Fruit fly (Drosophila melanogaster) whole organism, embryonic: Measurements from ENCODE around the gene CG42299.

Source experiments
- Abd-B ChIP-seq: fragments of 200-800 bp; sonication (Bioruptor generic); optimal IDR thresholded peaks from 2 replicates; lab custom pipeline; 2018; ENCODE audit warnings: missing biosample characterization, mild to moderate bottlenecking, missing genetic modification characterization, moderate library complexity
- B-H1 ChIP-seq: fragments of 200-800 bp; sonication (Bioruptor generic); IDR thresholded peaks from 3 replicates; pipeline ENCODE4 v1.3.6; 2022; ENCODE audit warnings: missing biosample characterization, missing genetic modification characterization
- CG10274 ChIP-seq: fragments of 200-800 bp; sonication (Bioruptor generic); optimal IDR thresholded peaks from 3 replicates; lab custom pipeline; 2017; ENCODE audit warnings: missing biosample characterization, mild to moderate bottlenecking, missing genetic modification characterization
- CG11695 ChIP-seq: fragments of 200-800 bp; sonication (Bioruptor generic); IDR thresholded peaks from 3 replicates; pipeline ENCODE4 v1.3.6; 2022; ENCODE audit warnings: missing biosample characterization, missing genetic modification characterization
- CG1233 ChIP-seq: fragments of 200-800 bp; sonication (Bioruptor generic); optimal IDR thresholded peaks from 4 replicates; lab custom pipeline; 2018; ENCODE audit warnings: missing biosample characterization, mild to moderate bottlenecking, missing genetic modification characterization
- CG13424 ChIP-seq: fragments of 200-800 bp; sonication (Bioruptor generic); optimal IDR thresholded peaks from 2 replicates; lab custom pipeline; 2019; ENCODE audit warnings: missing biosample characterization, mild to moderate bottlenecking, missing genetic modification characterization, moderate library complexity
- CG14014 ChIP-seq: fragments of 200-800 bp; sonication (Bioruptor generic); IDR thresholded peaks from 2 replicates; pipeline ENCODE4 v1.3.6; 2022; ENCODE audit warnings: missing biosample characterization, missing genetic modification characterization
- CG14710 ChIP-seq: fragments of 200-800 bp; sonication (Bioruptor generic); optimal IDR thresholded peaks from 3 replicates; lab custom pipeline; 2019; ENCODE audit warnings: missing biosample characterization, mild to moderate bottlenecking, missing genetic modification characterization, moderate library complexity
- CG17361 ChIP-seq: fragments of 200-800 bp; sonication (Bioruptor generic); IDR thresholded peaks from 3 replicates; pipeline ENCODE4 v1.3.6; 2022; ENCODE audit warnings: missing biosample characterization, missing genetic modification characterization
- CG17385 ChIP-seq: fragments of 200-800 bp; sonication (Bioruptor generic); optimal IDR thresholded peaks from 3 replicates; lab custom pipeline; 2018; ENCODE audit warnings: missing biosample characterization, mild to moderate bottlenecking, missing genetic modification characterization
- CG2129 ChIP-seq: fragments of 200-800 bp; sonication (Bioruptor generic); IDR thresholded peaks from 2 replicates; pipeline ENCODE4 v1.3.6; 2022; ENCODE audit warnings: missing biosample characterization, missing genetic modification characterization; ENCODE audit not compliant: partially characterized antibody
- CG2875 ChIP-seq: fragments of 200-800 bp; sonication (Bioruptor generic); optimal IDR thresholded peaks from 2 replicates; lab custom pipeline; 2017; ENCODE audit warnings: missing biosample characterization, mild to moderate bottlenecking, missing genetic modification characterization, missing genetic modification reagents
- CG34376 ChIP-seq: fragments of 200-800 bp; sonication (Bioruptor generic); optimal IDR thresholded peaks from 2 replicates; lab custom pipeline; 2018; ENCODE audit warnings: missing biosample characterization, mild to moderate bottlenecking, missing genetic modification characterization
- CG4328 ChIP-seq: fragments of 200-800 bp; sonication (Bioruptor generic); optimal IDR thresholded peaks from 3 replicates; lab custom pipeline; 2017; ENCODE audit warnings: missing biosample characterization, missing genetic modification reagents, missing genetic modification characterization
- CG4707 ChIP-seq: fragments of 200-800 bp; sonication (Bioruptor generic); optimal IDR thresholded peaks from 2 replicates; lab custom pipeline; 2018; ENCODE audit warnings: missing biosample characterization, mild to moderate bottlenecking, missing genetic modification characterization, moderate library complexity
- CG5953 ChIP-seq: fragments of 200-800 bp; sonication (Bioruptor generic); IDR thresholded peaks from 2 replicates; pipeline ENCODE4 v1.3.6; 2022; ENCODE audit warnings: missing biosample characterization, missing genetic modification characterization
- CG7963 ChIP-seq: fragments of 200-800 bp; sonication (Bioruptor generic); IDR thresholded peaks from 3 replicates; pipeline ENCODE4 v1.3.6; 2022; ENCODE audit warnings: missing biosample characterization, missing genetic modification characterization; ENCODE audit not compliant: partially characterized antibody
- CG8281 ChIP-seq: fragments of 200-800 bp; sonication (Bioruptor generic); optimal IDR thresholded peaks from 2 replicates; lab custom pipeline; 2018; ENCODE audit warnings: missing biosample characterization, mild to moderate bottlenecking, missing genetic modification characterization, moderate library complexity
- CG9797 ChIP-seq: fragments of 200-800 bp; sonication (Bioruptor generic); optimal IDR thresholded peaks from 3 replicates; lab custom pipeline; 2018; ENCODE audit warnings: missing biosample characterization, mild to moderate bottlenecking, missing genetic modification characterization
- D19A ChIP-seq: fragments of 200-800 bp; optimal IDR thresholded peaks from 3 replicates; lab custom pipeline; 2019; ENCODE audit warnings: missing biosample characterization, mild to moderate bottlenecking, missing genetic modification characterization, moderate library complexity
- E2f2 ChIP-seq: fragments of 200-800 bp; sonication (Bioruptor generic); IDR thresholded peaks from 2 replicates; pipeline ENCODE4 v1.3.6; 2022; ENCODE audit warnings: missing biosample characterization, missing genetic modification characterization
- Elba2 ChIP-seq: fragments of 200-800 bp; sonication (Bioruptor generic); optimal IDR thresholded peaks from 3 replicates; lab custom pipeline; 2016; ENCODE audit warnings: missing biosample characterization, missing genetic modification characterization
- Ets65A ChIP-seq: fragments of 200-800 bp; sonication (Bioruptor generic); peaks from one replicate; lab custom pipeline; 2016; ENCODE audit warnings: missing biosample characterization, missing genetic modification characterization
- MTF-1 ChIP-seq: fragments of 200-800 bp; sonication (Bioruptor generic); optimal IDR thresholded peaks from 2 replicates; lab custom pipeline; 2018; ENCODE audit warnings: missing biosample characterization, mild to moderate bottlenecking, missing genetic modification characterization, borderline replicate concordance
- NC2α ChIP-seq: fragments of 200-800 bp; sonication (Bioruptor generic); optimal IDR thresholded peaks from 2 replicates; lab custom pipeline; 2016; ENCODE audit warnings: missing biosample characterization, missing genetic modification characterization
- Opbp ChIP-seq: fragments of 200-800 bp; sonication (Bioruptor generic); IDR thresholded peaks from 3 replicates; pipeline ENCODE4 v1.3.6; 2022; ENCODE audit warnings: missing biosample characterization, missing genetic modification characterization; ENCODE audit not compliant: partially characterized antibody
- Side ChIP-seq: fragments of 200-800 bp; sonication (Bioruptor generic); optimal IDR thresholded peaks from 2 replicates; lab custom pipeline; 2016; ENCODE audit warnings: missing biosample characterization, missing genetic modification characterization
- Sry-β ChIP-seq: fragments of 200-800 bp; sonication (Bioruptor generic); optimal IDR thresholded peaks from 2 replicates; lab custom pipeline; 2018; ENCODE audit warnings: missing biosample characterization, mild to moderate bottlenecking, missing genetic modification characterization, moderate library complexity
- Ssrp ChIP-seq: fragments of 200-800 bp; sonication (Bioruptor generic); optimal IDR thresholded peaks from 2 replicates; lab custom pipeline; 2018; ENCODE audit warnings: missing biosample characterization, mild to moderate bottlenecking, missing genetic modification characterization, moderate library complexity
- Taf1 ChIP-seq: fragments of 200-800 bp; sonication (Bioruptor generic); IDR thresholded peaks from 2 replicates; pipeline ENCODE4 v1.3.6; 2022; ENCODE audit warnings: missing biosample characterization, missing genetic modification characterization
- Xrp1 ChIP-seq: fragments of 200-800 bp; sonication (Bioruptor generic); IDR thresholded peaks from 2 replicates; pipeline ENCODE4 v1.3.6; 2022; ENCODE audit warnings: missing biosample characterization, missing genetic modification characterization
- abd-A ChIP-seq: fragments of 200-800 bp; sonication (Bioruptor generic); optimal IDR thresholded peaks from 3 replicates; lab custom pipeline; 2019; ENCODE audit warnings: missing biosample characterization, mild to moderate bottlenecking, missing genetic modification characterization, moderate library complexity
- bsh ChIP-seq, 2 experiments: fragments of 200-800 bp; sonication (Bioruptor generic); optimal IDR thresholded peaks; 2 replicates each; lab custom pipeline; 2017 to 2018; ENCODE audit warnings: mild to moderate bottlenecking in 2 of 2, missing biosample characterization in 2 of 2, missing genetic modification characterization in 2 of 2, moderate library complexity in 1 of 2
- caup ChIP-seq: fragments of 200-800 bp; sonication (Bioruptor generic); optimal IDR thresholded peaks from 3 replicates; lab custom pipeline; 2017; ENCODE audit warnings: missing biosample characterization, mild to moderate bottlenecking, missing genetic modification characterization, moderate library complexity; ENCODE audit not compliant: severe bottlenecking
- dan ChIP-seq: fragments of 200-800 bp; sonication (Bioruptor generic); IDR thresholded peaks from 2 replicates; pipeline ENCODE4 v1.3.6; 2022; ENCODE audit warnings: missing biosample characterization, missing genetic modification characterization
- eyg ChIP-seq: fragments of 200-800 bp; sonication (Bioruptor generic); optimal IDR thresholded peaks from 3 replicates; lab custom pipeline; 2016; ENCODE audit warnings: missing biosample characterization, missing genetic modification characterization
- fd96Cb ChIP-seq: fragments of 200-800 bp; sonication (Bioruptor generic); optimal IDR thresholded peaks from 2 replicates; lab custom pipeline; 2018; ENCODE audit warnings: missing biosample characterization, mild to moderate bottlenecking, missing genetic modification characterization, moderate library complexity
- gt ChIP-seq: fragments of 200-800 bp; sonication (Bioruptor generic); IDR thresholded peaks from 2 replicates; pipeline ENCODE4 v1.3.6; 2022; ENCODE audit warnings: missing biosample characterization, missing genetic modification characterization
- insv ChIP-seq, 2 experiments: fragments of 200-800 bp; sonication (Bioruptor generic); optimal IDR thresholded peaks; 3 replicates each; lab custom pipeline; 2016 to 2018; ENCODE audit warnings: missing biosample characterization in 2 of 2, missing genetic modification characterization in 2 of 2
- inv ChIP-seq: fragments of 200-800 bp; sonication (Bioruptor generic); IDR thresholded peaks from 2 replicates; pipeline ENCODE4 v1.3.6; 2022; ENCODE audit warnings: missing biosample characterization, missing genetic modification characterization; ENCODE audit not compliant: partially characterized antibody
- lilli ChIP-seq: fragments of 200-800 bp; sonication (Bioruptor generic); optimal IDR thresholded peaks from 3 replicates; lab custom pipeline; 2016; ENCODE audit warnings: missing biosample characterization, missing genetic modification characterization
- lmd ChIP-seq: fragments of 200-800 bp; sonication (Bioruptor generic); IDR thresholded peaks from 2 replicates; pipeline ENCODE4 v1.3.6; 2022; ENCODE audit warnings: missing biosample characterization, missing genetic modification characterization
- luna ChIP-seq: fragments of 200-800 bp; sonication (Bioruptor generic); optimal IDR thresholded peaks from 2 replicates; lab custom pipeline; 2016; ENCODE audit warnings: missing biosample characterization, missing genetic modification characterization
- otp ChIP-seq: fragments of 200-800 bp; sonication (Bioruptor generic); IDR thresholded peaks from 3 replicates; pipeline ENCODE4, ENCODE4 v1.3.6; 2022; ENCODE audit warnings: missing biosample characterization, missing genetic modification characterization
- ranshi ChIP-seq: fragments of 200-800 bp; sonication (Bioruptor generic); IDR thresholded peaks from 2 replicates; pipeline ENCODE4 v1.3.6; 2022; ENCODE audit warnings: missing biosample characterization, missing genetic modification characterization
- run ChIP-seq: fragments of 200-800 bp; sonication (Bioruptor generic); optimal IDR thresholded peaks from 3 replicates; lab custom pipeline; 2018; ENCODE audit warnings: missing biosample characterization, mild to moderate bottlenecking, missing genetic modification characterization
- tio ChIP-seq: fragments of 200-800 bp; sonication (Bioruptor generic); optimal IDR thresholded peaks from 2 replicates; lab custom pipeline; 2017; ENCODE audit warnings: missing biosample characterization, missing genetic modification characterization, inconsistent platforms
- tll ChIP-seq, 2 experiments: fragments of 200-800 bp in 1 of 2; fragments of >200 bp in 1 of 2; sonication (Bioruptor generic) in 1 of 2; optimal IDR thresholded peaks; 2 replicates each; lab custom pipeline; 2017 to 2019; ENCODE audit warnings: missing biosample characterization in 2 of 2, missing genetic modification characterization in 2 of 2, mild to moderate bottlenecking in 1 of 2, moderate library complexity in 1 of 2
- twi ChIP-seq: fragments of 200-800 bp; optimal IDR thresholded peaks from 2 replicates; lab custom pipeline; 2019; ENCODE audit warnings: missing biosample characterization, mild to moderate bottlenecking, missing genetic modification characterization, moderate library complexity
- vnd ChIP-seq: fragments of 200-800 bp; sonication (Bioruptor generic); IDR thresholded peaks from 3 replicates; pipeline ENCODE4 v1.3.6; 2022; ENCODE audit warnings: missing biosample characterization, missing genetic modification characterization; ENCODE audit not compliant: partially characterized antibody

Gene CG42299

DNA sequence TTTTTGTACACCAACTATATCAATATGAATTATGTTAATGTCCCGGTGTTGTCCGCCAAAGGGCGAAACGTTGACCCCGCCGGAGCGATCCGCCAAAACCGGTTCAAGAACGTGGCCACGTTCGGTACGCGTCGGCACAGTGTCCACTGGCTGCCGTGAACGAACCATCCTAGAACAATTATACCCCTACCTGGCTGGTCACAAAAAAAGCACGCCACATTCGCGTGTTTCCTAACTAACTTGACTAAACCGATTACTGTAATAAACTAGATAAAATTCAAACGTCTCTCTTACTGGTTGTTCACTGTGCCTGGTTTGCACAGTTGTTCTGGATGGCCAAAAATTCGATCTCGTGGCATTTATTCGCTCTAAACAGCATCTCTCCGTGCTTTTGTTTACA lies 4.1 kb upstream of the CG42299 start (continued):
- TF ChIP-seq twi (tag; lab: Kevin White, UChicago) (peak; percentile 80), CG14014 (peak; percentile 94), otp (peak; percentile 93), CG17361 (peak; percentile 86), run (tag; lab: Kevin White, UChicago) (no peak), abd-A (tag; lab: Kevin White, UChicago) (no peak), CG34376 (peak; percentile 79), CG7963 (GFP tag; lab: Robert Waterston, UW) (no peak), CG10274 (GFP tag; lab: Kevin White, UChicago) (peak; percentile 84), MTF-1 (peak; percentile 87), lmd (peak; percentile 95), Ets65A (peak; percentile 97), CG17385 (GFP tag; lab: Kevin White, UChicago) (peak; percentile 87), Sry-β (GFP tag; lab: Kevin White, UChicago) (peak; percentile 21), CG4328 (peak; percentile 64), dan (peak; percentile 77), Ssrp (tag; lab: Kevin White, UChicago) (peak; percentile 83), tll (GFP tag; optimal IDR thresholded peaks at IDR 0.05; lab: Kevin White, UChicago) (no peak), CG9797 (GFP tag; lab: Kevin White, UChicago) (peak; percentile 13), gt (GFP tag; lab: Robert Waterston, UW) (0 out of 2 replicates have a peak, but pooled peaks have one; percentile 64), NC2α (GFP tag; lab: Kevin White, UChicago) (peak; percentile 84), CG8281 (tag; lab: Kevin White, UChicago) (peak; percentile 70), fd96Cb (tag; lab: Kevin White, UChicago) (peak; percentile 85), bsh (GFP tag; optimal IDR thresholded peaks at IDR 0.05; lab: Kevin White, UChicago) (peak; percentile 90 to 94), B-H1 (peak; percentile 87), CG13424 (peak; percentile 88), CG4707 (peak; percentile 76), caup (peak; percentile 93), Taf1 (peak; percentile 93), tio (no peak), CG2129 (GFP tag; lab: Robert Waterston, UW) (no peak), vnd (GFP tag; lab: Robert Waterston, UW) (no peak), CG5953 (GFP tag; lab: Robert Waterston, UW) (peak; percentile 84), eyg (peak; percentile 84), Elba2 (GFP tag; lab: Kevin White, UChicago) (peak; percentile 59), Abd-B (GFP tag; lab: Kevin White, UChicago) (peak; percentile 75), CG11695 (GFP tag; lab: Robert Waterston, UW) (peak; percentile 86), inv (GFP tag; lab: Robert Waterston, UW) (no peak), insv (GFP tag; optimal IDR thresholded peaks at IDR 0.05; lab: Kevin White, UChicago) (peak in 1 of 2 experiments; percentile 51), luna (GFP tag; lab: Kevin White, UChicago) (peak; percentile 88), Side (GFP tag; lab: Kevin White, UChicago) (peak; percentile 94), ranshi (GFP tag; lab: Robert Waterston, UW) (peak; percentile 93), Opbp (GFP tag; lab: Robert Waterston, UW) (no peak), CG2875 (peak; percentile 73), CG1233 (GFP tag; lab: Kevin White, UChicago) (peak; percentile 92), D19A (tag; lab: Kevin White, UChicago) (peak; percentile 80), CG14710 (peak; percentile 84), lilli (peak; percentile 97), E2f2 (GFP tag; lab: Robert Waterston, UW) (peak; percentile 70), Xrp1 (GFP tag; lab: Robert Waterston, UW) (peak; percentile 94)
